Worm (Caenorhabditis elegans) whole organism, early embryonic: ENCODE measurements around the gene egrh-2.

Source experiments
- B0310.2 ChIP-seq: sonication (generic microtip); optimal IDR thresholded peaks from 2 replicates; lab custom pipeline; 2016; ENCODE audit warnings: mild to moderate bottlenecking, missing genetic modification characterization, missing compliant biosample characterization
- F13C5.2 ChIP-seq: sonication (generic microtip); optimal IDR thresholded peaks from 2 replicates; lab custom pipeline; 2017; ENCODE audit warnings: mild to moderate bottlenecking, missing genetic modification characterization, inconsistent platforms, missing compliant biosample characterization
- aly-1 ChIP-seq: sonication (generic microtip); optimal IDR thresholded peaks from 2 replicates; lab custom pipeline; 2016; ENCODE audit warnings: missing genetic modification characterization, missing compliant biosample characterization
- ama-1 ChIP-seq: fragments of 150-350 bp; optimal IDR thresholded peaks from 2 replicates; lab custom pipeline; 2014
- ceh-13 ChIP-seq: fragments of 200-800 bp; sonication (Bioruptor generic); optimal IDR thresholded peaks from 2 replicates; lab custom pipeline; 2018; ENCODE audit warnings: mild to moderate bottlenecking, missing genetic modification characterization, missing compliant biosample characterization
- ceh-36 ChIP-seq: sonication (generic microtip); optimal IDR thresholded peaks from 2 replicates; lab custom pipeline; 2016; ENCODE audit warnings: missing genetic modification characterization, inconsistent platforms, missing compliant biosample characterization
- ets-7 ChIP-seq: sonication (generic microtip); optimal IDR thresholded peaks from 2 replicates; lab custom pipeline; 2016; ENCODE audit warnings: missing genotype, missing genetic modification characterization, missing compliant biosample characterization
- flt-1 ChIP-seq: fragments of 200-800 bp; sonication (Bioruptor generic); IDR thresholded peaks from 2 replicates; pipeline ENCODE4 v1.3.6; 2022; ENCODE audit warnings: missing genetic modification characterization, missing compliant biosample characterization
- hmbx-1 ChIP-seq: sonication (generic microtip); optimal IDR thresholded peaks from 2 replicates; lab custom pipeline; 2016; ENCODE audit warnings: mild to moderate bottlenecking, missing genetic modification characterization, missing compliant biosample characterization
- hmg-4 ChIP-seq: fragments of 200-800 bp; sonication (Bioruptor generic); optimal IDR thresholded peaks from 2 replicates; lab custom pipeline; 2018; ENCODE audit warnings: mild to moderate bottlenecking, missing genetic modification characterization, missing compliant biosample characterization
- hnd-1 ChIP-seq: sonication (generic microtip); optimal IDR thresholded peaks from 2 replicates; lab custom pipeline; 2016; ENCODE audit warnings: missing genetic modification characterization, missing compliant biosample characterization
- pes-1 ChIP-seq: fragments of 200-800 bp; sonication (Bioruptor generic); IDR thresholded peaks from 2 replicates; pipeline ENCODE4 v1.3.6; 2022; ENCODE audit warnings: missing genetic modification reagents, missing genetic modification characterization, missing compliant biosample characterization
- scrt-1 ChIP-seq: fragments of 200-800 bp; sonication (Bioruptor generic); IDR thresholded peaks from 2 replicates; pipeline ENCODE4 v1.3.6; 2022; ENCODE audit warnings: missing genetic modification characterization, missing compliant biosample characterization
- sea-1 ChIP-seq: fragments of 200-800 bp; sonication (Bioruptor generic); conservative IDR thresholded peaks from 2 replicates; pipeline ENCODE4 v1.3.6; 2022; ENCODE audit warnings: missing genetic modification characterization, missing compliant biosample characterization
- tbx-11 ChIP-seq: fragments of 200-800 bp; sonication (Bioruptor generic); IDR thresholded peaks from 2 replicates; pipeline ENCODE4 v1.3.6; 2022; ENCODE audit warnings: missing genetic modification characterization, missing compliant biosample characterization
- tbx-37 ChIP-seq: fragments of 200-800 bp; sonication (Bioruptor generic); conservative IDR thresholded peaks from 2 replicates; pipeline ENCODE4 v1.3.6; 2022; ENCODE audit warnings: missing genetic modification reagents, missing genetic modification characterization, missing compliant biosample characterization
- tra-4 ChIP-seq: sonication (generic microtip); optimal IDR thresholded peaks from 2 replicates; lab custom pipeline; 2017; ENCODE audit warnings: missing genetic modification characterization, missing compliant biosample characterization

Gene egrh-2

ce11 chrIV:990352-990751, at the start of gene egrh-2:
TSS of gene egrh-2 (minus strand) at chrIV:990452.
- TF ChIP-seq tbx-37 (GFP tag; lab: Robert Waterston, UW) (no peak), pes-1 (GFP tag; lab: Robert Waterston, UW) (no peak), hnd-1 (no peak), tra-4 (tag; lab: Kevin White, UChicago) (no peak), ceh-36 (no peak), sea-1 (GFP tag; lab: Robert Waterston, UW) (no peak)

- TF ChIP-seq ets-7 (tag; lab: Kevin White, UChicago): no peak
- no peak for TF ChIP-seq hnd-1
- no peak for TF ChIP-seq tra-4 (tag; lab: Kevin White, UChicago)
- TF ChIP-seq sea-1 (GFP tag; lab: Robert Waterston, UW): no peak
- no peak for TF ChIP-seq tbx-37 (GFP tag; lab: Robert Waterston, UW)
- TF ChIP-seq hmg-4 (GFP tag; lab: Kevin White, UChicago): no peak
- no peak for TF ChIP-seq ceh-13 (GFP tag; lab: Kevin White, UChicago)
- no peak for TF ChIP-seq aly-1 (tag; lab: Kevin White, UChicago)
- no peak for TF ChIP-seq hmbx-1 (tag; lab: Kevin White, UChicago)
- no peak for TF ChIP-seq tbx-11 (GFP tag; lab: Robert Waterston, UW)
Measured at ce11 chrIV:1038516-1038915, 48.3 kb upstream of the egrh-2 start.

ce11 chrIV:1035108-1035507, 44.9 kb upstream of the egrh-2 start:
- no peak for TF ChIP-seq ceh-36
- TF ChIP-seq tra-4 (tag; lab: Kevin White, UChicago): no peak
- no peak for TF ChIP-seq F13C5.2 (tag; lab: Kevin White, UChicago)
- TF ChIP-seq aly-1 (tag; lab: Kevin White, UChicago): no peak
- no peak for TF ChIP-seq hnd-1
- TF ChIP-seq tbx-37 (GFP tag; lab: Robert Waterston, UW): no peak

ce11 chrIV:1029939-1030338, 39.7 kb upstream of the egrh-2 start, which contains the start of gene abhd-14:
TSS of gene abhd-14 (minus strand) at chrIV:1030039.
- TF ChIP-seq scrt-1 (no peak), flt-1 (GFP tag; lab: Robert Waterston, UW) (no peak), ets-7 (tag; lab: Kevin White, UChicago) (no peak), hmg-4 (GFP tag; lab: Kevin White, UChicago) (no peak), hmbx-1 (tag; lab: Kevin White, UChicago) (no peak), tbx-11 (GFP tag; lab: Robert Waterston, UW) (no peak), tra-4 (tag; lab: Kevin White, UChicago) (no peak), hnd-1 (no peak), F13C5.2 (tag; lab: Kevin White, UChicago) (no peak), tbx-37 (GFP tag; lab: Robert Waterston, UW) (no peak), pes-1 (GFP tag; lab: Robert Waterston, UW) (no peak), sea-1 (GFP tag; lab: Robert Waterston, UW) (no peak), ama-1 (lab: Kevin White, UChicago) (no peak), ceh-13 (GFP tag; lab: Kevin White, UChicago) (no peak), aly-1 (tag; lab: Kevin White, UChicago) (no peak), B0310.2 (tag; lab: Kevin White, UChicago) (no peak), ceh-36 (no peak)

- TF ChIP-seq scrt-1 (no peak), tbx-37 (GFP tag; lab: Robert Waterston, UW) (no peak), aly-1 (tag; lab: Kevin White, UChicago) (peak; percentile 34), F13C5.2 (tag; lab: Kevin White, UChicago) (no peak), ets-7 (tag; lab: Kevin White, UChicago) (no peak), flt-1 (GFP tag; lab: Robert Waterston, UW) (no peak), tra-4 (tag; lab: Kevin White, UChicago) (no peak), hnd-1 (no peak), B0310.2 (tag; lab: Kevin White, UChicago) (no peak), tbx-11 (GFP tag; lab: Robert Waterston, UW) (0 out of 2 replicates have a peak, but pooled peaks have one; percentile 29), ama-1 (lab: Kevin White, UChicago) (no peak), ceh-36 (no peak), hmbx-1 (tag; lab: Kevin White, UChicago) (no peak), ceh-13 (GFP tag; lab: Kevin White, UChicago) (no peak), pes-1 (GFP tag; lab: Robert Waterston, UW) (peak; percentile 7)
Measured at ce11 chrIV:1019801-1020200, 29.5 kb upstream of the egrh-2 start.

- TF ChIP-seq ceh-13 (GFP tag; lab: Kevin White, UChicago) (no peak), ets-7 (tag; lab: Kevin White, UChicago) (no peak), sea-1 (GFP tag; lab: Robert Waterston, UW) (no peak), ama-1 (lab: Kevin White, UChicago) (no peak), pes-1 (GFP tag; lab: Robert Waterston, UW) (no peak), hnd-1 (no peak), aly-1 (tag; lab: Kevin White, UChicago) (no peak), hmg-4 (GFP tag; lab: Kevin White, UChicago) (no peak), tbx-37 (GFP tag; lab: Robert Waterston, UW) (no peak), hmbx-1 (tag; lab: Kevin White, UChicago) (no peak), tbx-11 (GFP tag; lab: Robert Waterston, UW) (no peak), scrt-1 (no peak), F13C5.2 (tag; lab: Kevin White, UChicago) (no peak), tra-4 (tag; lab: Kevin White, UChicago) (no peak), ceh-36 (no peak), flt-1 (GFP tag; lab: Robert Waterston, UW) (no peak), B0310.2 (tag; lab: Kevin White, UChicago) (no peak)
Measured at ce11 chrIV:1015430-1015829, 25.2 kb upstream of the egrh-2 start.

- TF ChIP-seq hmbx-1 (tag; lab: Kevin White, UChicago) (no peak), sea-1 (GFP tag; lab: Robert Waterston, UW) (no peak)
Measured at ce11 chrIV:1013233-1013798, 23.1 kb upstream of the egrh-2 start.
